Fruit fly (Drosophila melanogaster): ENCODE results near the gene CG17283.

The CG17283 gene

DNA sequence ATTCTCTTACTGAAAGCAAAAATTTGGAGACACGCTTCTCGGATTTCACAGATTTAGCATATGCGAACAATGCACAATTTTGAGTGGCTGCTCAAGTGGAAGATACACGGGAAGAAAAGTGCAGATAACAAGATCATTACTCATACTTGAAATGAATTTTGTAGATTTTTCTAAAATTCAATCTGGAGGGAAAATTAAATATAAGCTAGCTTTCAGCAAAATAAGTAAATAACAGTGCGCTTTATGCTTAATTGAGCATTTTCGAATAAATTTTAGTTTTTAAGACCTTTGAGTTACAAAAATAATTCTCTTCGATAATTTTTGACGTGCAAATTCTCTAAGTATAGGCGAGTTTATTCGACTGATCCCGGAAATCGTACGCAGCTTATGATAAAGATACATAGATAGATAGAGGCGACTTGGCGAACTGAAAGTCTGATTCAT lies 7.0 kb upstream of the CG17283 start:
- TF ChIP-seq rgr (GFP tag; optimal IDR thresholded peaks at IDR 0.05) (peak; percentile 42), h (GFP tag; optimal IDR thresholded peaks at IDR 0.05) (peak; percentile 76), dl (GFP tag; optimal IDR thresholded peaks at IDR 0.05; ENCODE audit: insufficient read depth in 1 of 2, partially characterized antibody in 2 of 2) (no peak), ey (GFP tag; optimal IDR thresholded peaks at IDR 0.05) (peak; percentile 46), Sp1 (GFP tag; optimal IDR thresholded peaks at IDR 0.05) (peak; percentile 58), psq (GFP tag; optimal IDR thresholded peaks at IDR 0.05) (no peak), Rel (GFP tag; optimal IDR thresholded peaks at IDR 0.05) (no peak), Rel (tag; optimal IDR thresholded peaks at IDR 0.05) (no peak), tai (GFP tag; optimal IDR thresholded peaks at IDR 0.05) (no peak), foxo (GFP tag; optimal IDR thresholded peaks at IDR 0.05) (peak in 1 of 2 experiments; percentile 73), sage (GFP tag; optimal IDR thresholded peaks at IDR 0.05) (no peak), GATAd (GFP tag; optimal IDR thresholded peaks at IDR 0.05) (no peak), brk (GFP tag; optimal IDR thresholded peaks at IDR 0.05) (no peak), OdsH (GFP tag; optimal IDR thresholded peaks at IDR 0.05) (peak; percentile 56), Dfd (GFP tag; optimal IDR thresholded peaks at IDR 0.05) (no peak), dmrt93B (GFP tag; optimal IDR thresholded peaks at IDR 0.05) (peak; percentile 29), Hr83 (GFP tag; optimal IDR thresholded peaks at IDR 0.05; ENCODE audit: poor library complexity, severe bottlenecking) (no peak), Mio (GFP tag; optimal IDR thresholded peaks at IDR 0.05) (no peak), lola (GFP tag; optimal IDR thresholded peaks at IDR 0.05) (no peak), sv (GFP tag; optimal IDR thresholded peaks at IDR 0.05) (no peak), jim (GFP tag; optimal IDR thresholded peaks at IDR 0.05) (no peak), usp (GFP tag; optimal IDR thresholded peaks at IDR 0.05) (no peak), Vsx2 (GFP tag; optimal IDR thresholded peaks at IDR 0.05; ENCODE audit: partially characterized antibody) (no peak), fru (GFP tag; optimal IDR thresholded peaks at IDR 0.05) (peak; percentile 63), br (GFP tag; optimal IDR thresholded peaks at IDR 0.05) (peak; percentile 54), Hnf4 (GFP tag; optimal IDR thresholded peaks at IDR 0.05) (peak; percentile 29), Abd-B (GFP tag; optimal IDR thresholded peaks at IDR 0.05) (no peak), N (GFP tag; optimal IDR thresholded peaks at IDR 0.05) (no peak), Dif (GFP tag; optimal IDR thresholded peaks at IDR 0.05; ENCODE audit: partially characterized antibody) (no peak), pan (optimal IDR thresholded peaks at IDR 0.05) (no peak), HLH106 (tag; optimal IDR thresholded peaks at IDR 0.05) (peak; percentile 71), CG32264 (GFP tag; optimal IDR thresholded peaks at IDR 0.05) (peak; percentile 43), woc (GFP tag; optimal IDR thresholded peaks at IDR 0.05) (peak; percentile 32), dsf (GFP tag; optimal IDR thresholded peaks at IDR 0.05; ENCODE audit: borderline replicate concordance) (no peak), CG9705 (GFP tag; optimal IDR thresholded peaks at IDR 0.05) (peak; percentile 43), CrebA (GFP tag; optimal IDR thresholded peaks at IDR 0.05; ENCODE audit: borderline replicate concordance) (no peak), Jra (GFP tag; optimal IDR thresholded peaks at IDR 0.05) (no peak), Hr78 (GFP tag; optimal IDR thresholded peaks at IDR 0.05) (no peak)

DNA sequence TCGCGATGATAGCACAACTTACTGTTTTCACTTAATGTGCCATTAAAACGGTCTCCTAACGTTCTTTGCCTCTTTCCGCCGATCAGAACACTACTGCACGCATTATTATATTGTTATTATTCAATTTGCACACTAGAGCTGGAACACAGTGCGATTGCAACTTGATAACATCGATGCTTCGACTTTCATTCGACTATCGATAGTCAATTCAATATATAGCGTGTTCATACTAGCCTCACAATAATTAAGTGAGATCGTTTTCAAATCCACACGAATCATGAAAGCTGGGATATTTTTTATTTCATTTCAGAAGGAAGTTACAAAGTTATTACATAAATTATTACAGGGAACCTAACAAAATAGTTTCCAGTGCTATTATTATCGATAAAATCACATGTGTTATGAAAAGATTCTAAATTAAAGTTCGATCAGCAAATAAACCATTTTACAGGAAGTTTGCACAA lies 6.4 kb upstream of the CG17283 start:
- TF ChIP-seq N (GFP tag; optimal IDR thresholded peaks at IDR 0.05), result peak; percentile 89
- TF ChIP-seq HLH106 (tag; optimal IDR thresholded peaks at IDR 0.05), result peak; percentile 24
- TF ChIP-seq OdsH (GFP tag; optimal IDR thresholded peaks at IDR 0.05), result no peak
- TF ChIP-seq Mio (GFP tag; optimal IDR thresholded peaks at IDR 0.05), result no peak
- no peak for TF ChIP-seq usp (GFP tag; optimal IDR thresholded peaks at IDR 0.05)
- peak; percentile 34 for TF ChIP-seq Hnf4 (GFP tag; optimal IDR thresholded peaks at IDR 0.05)
- TF ChIP-seq fru (GFP tag; optimal IDR thresholded peaks at IDR 0.05), result peak; percentile 45
- no peak for TF ChIP-seq CG32264 (GFP tag; optimal IDR thresholded peaks at IDR 0.05)
- TF ChIP-seq Rel (GFP tag; optimal IDR thresholded peaks at IDR 0.05), result no peak
- TF ChIP-seq Rel (tag; optimal IDR thresholded peaks at IDR 0.05), result peak; percentile 29
- peak; percentile 35 for TF ChIP-seq rgr (GFP tag; optimal IDR thresholded peaks at IDR 0.05)
- peak in 1 of 2 experiments; percentile 45 for TF ChIP-seq foxo (GFP tag; optimal IDR thresholded peaks at IDR 0.05)
- peak; percentile 35 for TF ChIP-seq sv (GFP tag; optimal IDR thresholded peaks at IDR 0.05)
- TF ChIP-seq h (GFP tag; optimal IDR thresholded peaks at IDR 0.05), result peak; percentile 32
- peak; percentile 21 for TF ChIP-seq ey (GFP tag; optimal IDR thresholded peaks at IDR 0.05)
- TF ChIP-seq dsf (GFP tag; optimal IDR thresholded peaks at IDR 0.05; ENCODE audit: borderline replicate concordance), result peak; percentile 12
- peak; percentile 45 for TF ChIP-seq brk (GFP tag; optimal IDR thresholded peaks at IDR 0.05)
- peak; percentile 77 for TF ChIP-seq tai (GFP tag; optimal IDR thresholded peaks at IDR 0.05)
- peak; percentile 35 for TF ChIP-seq woc (GFP tag; optimal IDR thresholded peaks at IDR 0.05)
- TF ChIP-seq Dfd (GFP tag; optimal IDR thresholded peaks at IDR 0.05), result no peak
- no peak for TF ChIP-seq sage (GFP tag; optimal IDR thresholded peaks at IDR 0.05)
